Fruit fly (Drosophila melanogaster) whole organism, prepupa: ENCODE data around the gene Cpr66D.

Experiments used
- Blimp-1 ChIP-seq: fragments of 200-800 bp; sonication (Bioruptor generic); optimal IDR thresholded peaks from 3 replicates; lab custom pipeline; 2017; ENCODE audit warnings: missing biosample characterization, missing genetic modification characterization, mild to moderate bottlenecking, moderate library complexity, missing genetic modification reagents
- CG10631 ChIP-seq: fragments of 200-800 bp; sonication (Bioruptor generic); optimal IDR thresholded peaks from 2 replicates; lab custom pipeline; 2016; ENCODE audit warnings: missing biosample characterization, missing genetic modification characterization
- CG10669 ChIP-seq: fragments of 200-800 bp; sonication (Bioruptor generic); optimal IDR thresholded peaks from 3 replicates; lab custom pipeline; 2018; ENCODE audit warnings: missing biosample characterization, mild to moderate bottlenecking, missing genetic modification characterization, moderate library complexity
- CG11762 ChIP-seq: fragments of 200-800 bp; sonication (Bioruptor generic); optimal IDR thresholded peaks from 3 replicates; lab custom pipeline; 2016; ENCODE audit warnings: missing biosample characterization, missing genetic modification characterization; ENCODE audit not compliant: insufficient read depth
- CG11902 ChIP-seq: fragments of 200-800 bp; sonication (Bioruptor generic); optimal IDR thresholded peaks from 3 replicates; lab custom pipeline; 2016; ENCODE audit warnings: missing biosample characterization, missing genetic modification characterization
- CG3032 ChIP-seq: fragments of 200-800 bp; optimal IDR thresholded peaks from 2 replicates; lab custom pipeline; 2019; ENCODE audit warnings: missing biosample characterization, mild to moderate bottlenecking, missing genetic modification characterization, moderate library complexity
- CG31627 ChIP-seq: fragments of 200-800 bp; sonication (Bioruptor generic); optimal IDR thresholded peaks from 3 replicates; lab custom pipeline; 2016; ENCODE audit warnings: missing biosample characterization, missing genetic modification characterization
- CG34406 ChIP-seq: fragments of 200-800 bp; sonication (Bioruptor generic); optimal IDR thresholded peaks from 3 replicates; lab custom pipeline; 2016; ENCODE audit warnings: missing biosample characterization, missing genetic modification characterization
- CG3919 ChIP-seq: fragments of 200-800 bp; sonication (Bioruptor generic); optimal IDR thresholded peaks from 3 replicates; lab custom pipeline; 2016; ENCODE audit warnings: missing biosample characterization, missing genetic modification characterization
- CG4318 ChIP-seq: fragments of 200-800 bp; sonication (Bioruptor generic); optimal IDR thresholded peaks from 3 replicates; lab custom pipeline; 2017; ENCODE audit warnings: missing biosample characterization, mild to moderate bottlenecking, missing genetic modification characterization
- CG6163 ChIP-seq: fragments of 200-800 bp; sonication (Bioruptor generic); IDR thresholded peaks from 3 replicates; pipeline ENCODE4 v1.3.6; 2022; ENCODE audit warnings: missing biosample characterization, missing genetic modification characterization
- CG6276 ChIP-seq: fragments of 200-800 bp; sonication (Bioruptor generic); optimal IDR thresholded peaks from 2 replicates; lab custom pipeline; 2017; ENCODE audit warnings: missing biosample characterization, mild to moderate bottlenecking, missing genetic modification characterization
- CG6792 ChIP-seq: fragments of 200-800 bp; sonication (Bioruptor generic); optimal IDR thresholded peaks from 3 replicates; lab custom pipeline; 2016; ENCODE audit warnings: missing biosample characterization, missing genetic modification characterization
- CG6808 ChIP-seq: fragments of 200-800 bp; sonication (Bioruptor generic); optimal IDR thresholded peaks from 3 replicates; lab custom pipeline; 2017; ENCODE audit warnings: missing biosample characterization, missing genetic modification characterization, mild to moderate bottlenecking, moderate library complexity, missing genetic modification reagents
- CG7368 ChIP-seq: fragments of 200-800 bp; sonication (Bioruptor generic); optimal IDR thresholded peaks from 3 replicates; lab custom pipeline; 2016; ENCODE audit warnings: missing biosample characterization, missing genetic modification characterization
- CG8119 ChIP-seq: fragments of 200-800 bp; sonication (Bioruptor generic); IDR thresholded peaks from 3 replicates; pipeline ENCODE4 v1.3.6; 2022; ENCODE audit warnings: missing biosample characterization, missing genetic modification characterization
- Eip93F ChIP-seq: fragments of 200-800 bp; sonication (Bioruptor generic); optimal IDR thresholded peaks from 2 replicates; lab custom pipeline; 2016; ENCODE audit warnings: missing biosample characterization, mild to moderate bottlenecking, missing genetic modification characterization
- Ets21C ChIP-seq: fragments of 200-800 bp; sonication (Bioruptor generic); optimal IDR thresholded peaks from 3 replicates; lab custom pipeline; 2016; ENCODE audit warnings: missing biosample characterization, missing genetic modification characterization
- Ets96B ChIP-seq: fragments of 200-800 bp; optimal IDR thresholded peaks from 2 replicates; lab custom pipeline; 2019; ENCODE audit warnings: missing biosample characterization, mild to moderate bottlenecking, missing genetic modification characterization, moderate library complexity
- Gug ChIP-seq: fragments of 200-800 bp; sonication (Bioruptor generic); IDR thresholded peaks from 2 replicates; pipeline ENCODE4 v1.3.6; 2022; ENCODE audit warnings: missing biosample characterization, missing genetic modification characterization
- Hr39 ChIP-seq: fragments of 200-800 bp; sonication (Bioruptor generic); optimal IDR thresholded peaks from 2 replicates; lab custom pipeline; 2016; ENCODE audit warnings: missing biosample characterization, missing genetic modification characterization
- Lpt ChIP-seq: fragments of 200-800 bp; sonication (Bioruptor generic); optimal IDR thresholded peaks from 3 replicates; lab custom pipeline; 2016; ENCODE audit warnings: missing biosample characterization, missing genetic modification characterization
- Met ChIP-seq: fragments of 200-800 bp; sonication (Bioruptor generic); optimal IDR thresholded peaks from 3 replicates; lab custom pipeline; 2016; ENCODE audit warnings: missing biosample characterization, missing genetic modification characterization
- OdsH ChIP-seq: fragments of 200-800 bp; sonication (Bioruptor generic); optimal IDR thresholded peaks from 3 replicates; lab custom pipeline; 2016; ENCODE audit warnings: missing biosample characterization, missing genetic modification characterization
- Sox102F ChIP-seq: fragments of 200-800 bp; sonication (Bioruptor generic); optimal IDR thresholded peaks from 2 replicates; lab custom pipeline; 2016; ENCODE audit warnings: missing biosample characterization, mild to moderate bottlenecking, missing genetic modification characterization
- Sox14 ChIP-seq: fragments of 200-800 bp; sonication (Bioruptor generic); optimal IDR thresholded peaks from 3 replicates; lab custom pipeline; 2016; ENCODE audit warnings: missing biosample characterization, missing genetic modification characterization
- Sox15 ChIP-seq: fragments of 200-800 bp; sonication (Bioruptor generic); optimal IDR thresholded peaks from 3 replicates; lab custom pipeline; 2016; ENCODE audit warnings: missing biosample characterization, missing genetic modification characterization
- acj6 ChIP-seq: fragments of 200-800 bp; sonication (Bioruptor generic); optimal IDR thresholded peaks from 3 replicates; lab custom pipeline; 2016; ENCODE audit warnings: missing biosample characterization, missing genetic modification characterization
- cyc ChIP-seq: fragments of 200-800 bp; sonication (Bioruptor generic); optimal IDR thresholded peaks from 3 replicates; lab custom pipeline; 2016; ENCODE audit warnings: missing biosample characterization, missing genetic modification characterization
- dac ChIP-seq: fragments of 200-800 bp; sonication (Bioruptor generic); optimal IDR thresholded peaks from 2 replicates; lab custom pipeline; 2017; ENCODE audit warnings: missing biosample characterization, mild to moderate bottlenecking, missing genetic modification characterization
- eg ChIP-seq: fragments of 200-800 bp; sonication (Bioruptor generic); IDR thresholded peaks from 3 replicates; pipeline ENCODE4 v1.3.6; 2022; ENCODE audit warnings: missing biosample characterization, missing genetic modification characterization
- esn ChIP-seq: fragments of 200-800 bp; sonication (Bioruptor generic); optimal IDR thresholded peaks from 2 replicates; lab custom pipeline; 2016; ENCODE audit warnings: missing biosample characterization, mild to moderate bottlenecking, missing genetic modification characterization, moderate library complexity
- fd59A ChIP-seq: fragments of 200-800 bp; sonication (Bioruptor generic); optimal IDR thresholded peaks from 2 replicates; lab custom pipeline; 2017; ENCODE audit warnings: missing biosample characterization, mild to moderate bottlenecking, missing genetic modification characterization, missing genetic modification reagents
- fd85E ChIP-seq: fragments of 200-800 bp; sonication (Bioruptor generic); optimal IDR thresholded peaks from 3 replicates; lab custom pipeline; 2016; ENCODE audit warnings: missing biosample characterization, missing genetic modification characterization
- fkh ChIP-seq: fragments of 200-800 bp; sonication (Bioruptor generic); optimal IDR thresholded peaks from 3 replicates; lab custom pipeline; 2017; ENCODE audit warnings: missing biosample characterization, mild to moderate bottlenecking, missing genetic modification characterization, moderate library complexity
- lz ChIP-seq: fragments of 200-800 bp; sonication (Bioruptor generic); optimal IDR thresholded peaks from 3 replicates; lab custom pipeline; 2016; ENCODE audit warnings: missing biosample characterization, missing genetic modification characterization
- salr ChIP-seq, 2 experiments: fragments of 200-800 bp; sonication (Bioruptor generic); optimal IDR thresholded peaks; 3 replicates each; lab custom pipeline; 2016 to 2018; ENCODE audit warnings: missing biosample characterization in 2 of 2, missing genetic modification characterization in 2 of 2, mild to moderate bottlenecking in 1 of 2
- spab ChIP-seq: fragments of 200-800 bp; sonication (Bioruptor generic); optimal IDR thresholded peaks from 2 replicates; lab custom pipeline; 2017; ENCODE audit warnings: missing biosample characterization, mild to moderate bottlenecking, missing genetic modification characterization, missing genetic modification reagents
- ss ChIP-seq, 2 experiments: fragments of 200-800 bp; sonication (Bioruptor generic); optimal IDR thresholded peaks; 2 replicates in 1 of 2; 3 replicates in 1 of 2; lab custom pipeline; 2017 to 2018; ENCODE audit warnings: mild to moderate bottlenecking in 2 of 2, missing biosample characterization in 2 of 2, missing genetic modification characterization in 2 of 2, moderate library complexity in 1 of 2
- svp ChIP-seq: fragments of 200-800 bp; sonication (Bioruptor generic); peaks from one replicate; lab custom pipeline; 2016; ENCODE audit warnings: missing biosample characterization, missing genetic modification characterization
- topi ChIP-seq: fragments of 200-800 bp; sonication (Bioruptor generic); optimal IDR thresholded peaks from 3 replicates; lab custom pipeline; 2016; ENCODE audit warnings: missing biosample characterization, missing genetic modification characterization
- vri ChIP-seq: fragments of 200-800 bp; sonication (Bioruptor generic); optimal IDR thresholded peaks from 3 replicates; lab custom pipeline; 2016; ENCODE audit warnings: missing biosample characterization, mild to moderate bottlenecking, missing genetic modification characterization

Gene Cpr66D

dm6 chr3L:8607449-8607848 is 32.8 kb upstream of the Cpr66D start (continued):
- TF ChIP-seq Lpt (GFP tag; lab: Kevin White, UChicago) (no peak), CG3919 (GFP tag; lab: Kevin White, UChicago) (peak; percentile 48), Gug (GFP tag; lab: Robert Waterston, UW) (0 out of 2 replicates have a peak, but pooled peaks have one; percentile 35), svp (peak; percentile 75), Met (GFP tag; lab: Kevin White, UChicago) (peak; percentile 14), fd59A (peak; percentile 8), CG31627 (GFP tag; lab: Kevin White, UChicago) (peak; percentile 15), eg (GFP tag; lab: Robert Waterston, UW) (0 out of 3 replicates have a peak, but pooled peaks have one; percentile 23), Blimp-1 (no peak), CG10669 (peak; percentile 45), Hr39 (peak; percentile 13), Sox102F (GFP tag; lab: Kevin White, UChicago) (peak; percentile 10), Ets96B (tag; lab: Kevin White, UChicago) (peak; percentile 55), Eip93F (GFP tag; lab: Kevin White, UChicago) (no peak), OdsH (peak; percentile 26), esn (GFP tag; lab: Kevin White, UChicago) (no peak), acj6 (GFP tag; lab: Kevin White, UChicago) (peak; percentile 23), CG7368 (GFP tag; lab: Kevin White, UChicago) (no peak), cyc (GFP tag; lab: Kevin White, UChicago) (no peak), topi (GFP tag; lab: Kevin White, UChicago) (peak; percentile 20), CG3032 (tag; lab: Kevin White, UChicago) (no peak), CG8119 (GFP tag; lab: Robert Waterston, UW) (0 out of 3 replicates have a peak, but pooled peaks have one; percentile 25), CG11902 (GFP tag; lab: Kevin White, UChicago) (no peak), Sox14 (peak; percentile 22), CG10631 (GFP tag; lab: Kevin White, UChicago) (peak; percentile 43), ss (GFP tag; optimal IDR thresholded peaks at IDR 0.05; lab: Kevin White, UChicago) (peak in 1 of 2 experiments; percentile 56), CG4318 (GFP tag; lab: Kevin White, UChicago) (no peak), vri (GFP tag; lab: Kevin White, UChicago) (no peak), Sox15 (GFP tag; lab: Kevin White, UChicago) (no peak), salr (GFP tag; optimal IDR thresholded peaks at IDR 0.05; lab: Kevin White, UChicago) (peak in 1 of 2 experiments; percentile 1), CG11762 (no peak), CG6808 (peak; percentile 22), dac (GFP tag; lab: Kevin White, UChicago) (no peak), fkh (GFP tag; lab: Kevin White, UChicago) (no peak), CG6163 (GFP tag; lab: Robert Waterston, UW) (0 out of 3 replicates have a peak, but pooled peaks have one; percentile 43), spab (peak; percentile 29), CG6276 (GFP tag; lab: Kevin White, UChicago) (no peak), CG6792 (GFP tag; lab: Kevin White, UChicago) (peak; percentile 18)

dm6 chr3L:8616935-8617334 is 23.3 kb upstream of the Cpr66D start, which contains the start of gene S-Lap1:
S-Lap1 (plus strand) TSS chr3L:8617235.
- TF ChIP-seq salr (GFP tag; optimal IDR thresholded peaks at IDR 0.05; lab: Kevin White, UChicago) (no peak), fd85E (no peak), Hr39 (no peak), CG6792 (GFP tag; lab: Kevin White, UChicago) (no peak), lz (GFP tag; lab: Kevin White, UChicago) (no peak), Ets21C (no peak), cyc (GFP tag; lab: Kevin White, UChicago) (no peak), CG34406 (GFP tag; lab: Kevin White, UChicago) (no peak), CG6276 (GFP tag; lab: Kevin White, UChicago) (no peak)
